Worm (Caenorhabditis elegans) whole organism, early embryonic: Measurements from ENCODE around the gene cutl-18.
A peak's percentile ranks its signal among the peaks of the same experiment; 100 is the strongest.

ENCODE experiments used
- aly-1 ChIP-seq: sonication (generic microtip); optimal IDR thresholded peaks from 2 replicates; lab custom pipeline; 2016; ENCODE audit warnings: missing genetic modification characterization, missing compliant biosample characterization
- ama-1 ChIP-seq: fragments of 150-350 bp; optimal IDR thresholded peaks from 2 replicates; lab custom pipeline; 2014
- ceh-13 ChIP-seq: fragments of 200-800 bp; sonication (Bioruptor generic); optimal IDR thresholded peaks from 2 replicates; lab custom pipeline; 2018; ENCODE audit warnings: mild to moderate bottlenecking, missing genetic modification characterization, missing compliant biosample characterization
- ceh-36 ChIP-seq: sonication (generic microtip); optimal IDR thresholded peaks from 2 replicates; lab custom pipeline; 2016; ENCODE audit warnings: missing genetic modification characterization, inconsistent platforms, missing compliant biosample characterization
- ets-7 ChIP-seq: sonication (generic microtip); optimal IDR thresholded peaks from 2 replicates; lab custom pipeline; 2016; ENCODE audit warnings: missing genotype, missing genetic modification characterization, missing compliant biosample characterization
- flt-1 ChIP-seq: fragments of 200-800 bp; sonication (Bioruptor generic); IDR thresholded peaks from 2 replicates; pipeline ENCODE4 v1.3.6; 2022; ENCODE audit warnings: missing genetic modification characterization, missing compliant biosample characterization
- hmg-4 ChIP-seq: fragments of 200-800 bp; sonication (Bioruptor generic); optimal IDR thresholded peaks from 2 replicates; lab custom pipeline; 2018; ENCODE audit warnings: mild to moderate bottlenecking, missing genetic modification characterization, missing compliant biosample characterization
- hnd-1 ChIP-seq: sonication (generic microtip); optimal IDR thresholded peaks from 2 replicates; lab custom pipeline; 2016; ENCODE audit warnings: missing genetic modification characterization, missing compliant biosample characterization

DNA sequence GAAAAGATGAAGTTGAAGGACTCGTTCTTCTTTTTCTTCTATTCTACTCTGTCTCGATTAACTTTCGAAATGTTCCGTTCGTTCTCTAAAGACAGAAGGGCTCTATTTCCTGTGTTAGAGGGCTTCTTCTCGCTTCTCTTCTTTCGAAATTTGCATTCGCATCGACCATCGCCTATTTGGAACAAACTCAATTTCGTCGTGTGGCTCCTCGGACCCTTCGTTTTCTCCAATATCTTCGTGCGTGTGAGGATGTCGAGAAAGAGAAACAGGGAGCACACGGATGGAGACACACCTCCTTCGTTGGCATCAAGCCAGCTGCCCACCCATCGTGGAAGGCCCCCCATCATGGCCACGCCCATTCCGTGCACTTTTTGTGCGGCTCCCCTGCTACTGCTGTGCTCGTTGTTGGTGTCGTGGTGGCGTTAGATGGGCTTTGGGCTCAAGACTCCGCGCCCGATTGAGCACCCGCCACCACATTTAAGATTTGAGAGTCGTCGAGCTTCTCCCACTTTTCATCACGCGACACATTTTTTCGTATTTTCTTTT lies 24.5 kb upstream of the cutl-18 start:
- TF ChIP-seq ets-7 (tag; lab: Kevin White, UChicago) (no peak), hnd-1 (no peak), flt-1 (GFP tag; lab: Robert Waterston, UW) (no peak), ama-1 (lab: Kevin White, UChicago) (no peak), hmg-4 (GFP tag; lab: Kevin White, UChicago) (peak; percentile 20), aly-1 (tag; lab: Kevin White, UChicago) (no peak), ceh-36 (tag; lab: Kevin White, UChicago) (no peak), ceh-13 (GFP tag; lab: Kevin White, UChicago) (no peak)
